Worm (Caenorhabditis elegans) whole organism, L1 larva: ENCODE measurements around the gene M106.2.
A peak's percentile ranks its signal among the peaks of the same experiment; 100 is the strongest.

Source experiments
- C04F5.9 ChIP-seq: sonication (generic microtip); optimal IDR thresholded peaks from 2 replicates; lab custom pipeline; 2016; ENCODE audit warnings: missing genetic modification characterization, missing compliant biosample characterization
- Y116A8C.19 ChIP-seq: sonication (generic microtip); optimal IDR thresholded peaks from 2 replicates; lab custom pipeline; 2016; ENCODE audit warnings: missing compliant biosample characterization, missing genetic modification characterization, borderline replicate concordance
- alr-1 ChIP-seq: fragments of 200-800 bp; sonication (Bioruptor generic); optimal IDR thresholded peaks from 2 replicates; lab custom pipeline; 2018; ENCODE audit warnings: borderline replicate concordance, mild to moderate bottlenecking, missing genetic modification characterization, missing compliant biosample characterization
- ama-1 ChIP-seq: fragments of 150-350 bp; optimal IDR thresholded peaks from 2 replicates; lab custom pipeline; 2014
- blmp-1 ChIP-seq: fragments of 150-350 bp; optimal IDR thresholded peaks from 2 replicates; lab custom pipeline; 2014; ENCODE audit warnings: missing biosample characterization, missing genetic modification characterization
- ceh-8 ChIP-seq: fragments of 200-800 bp; sonication (Bioruptor generic); optimal IDR thresholded peaks from 2 replicates; lab custom pipeline; 2018; ENCODE audit warnings: mild to moderate bottlenecking, missing genetic modification characterization, moderate library complexity, missing compliant biosample characterization
- ceh-82 ChIP-seq, 3 experiments: fragments of 150-350 bp in 1 of 3; sonication (generic microtip) in 2 of 3; optimal IDR thresholded peaks; 2 replicates each; lab custom pipeline; 2014 to 2017; ENCODE audit warnings: missing biosample characterization in 3 of 3, missing genetic modification characterization in 3 of 3
- ceh-88 ChIP-seq: fragments of 200-800 bp; sonication (Bioruptor generic); IDR thresholded peaks from 2 replicates; pipeline ENCODE4 v1.3.6; 2022; ENCODE audit warnings: missing genetic modification characterization, missing compliant biosample characterization
- ceh-90 ChIP-seq: sonication (generic microtip); optimal IDR thresholded peaks from 2 replicates; lab custom pipeline; 2016; ENCODE audit warnings: missing genetic modification characterization, missing compliant biosample characterization
- ces-1 ChIP-seq: fragments of 150-350 bp; optimal IDR thresholded peaks from 2 replicates; lab custom pipeline; 2014; ENCODE audit warnings: missing biosample characterization, missing genetic modification reagents, missing genetic modification characterization
- dpl-1 ChIP-seq, 3 experiments: fragments of 150-350 bp in 2 of 3; sonication (generic microtip) in 1 of 3; optimal IDR thresholded peaks; 2 replicates each; lab custom pipeline; 2014 to 2017; ENCODE audit warnings: missing biosample characterization in 3 of 3, missing genetic modification characterization in 3 of 3, missing genetic modification reagents in 3 of 3
- dsc-1 ChIP-seq: sonication (generic microtip); optimal IDR thresholded peaks from 2 replicates; lab custom pipeline; 2016; ENCODE audit warnings: mild to moderate bottlenecking, missing genetic modification characterization, missing compliant biosample characterization
- egl-13 ChIP-seq: sonication (generic microtip); optimal IDR thresholded peaks from 2 replicates; lab custom pipeline; 2016; ENCODE audit warnings: missing genotype, missing genetic modification reagents, missing genetic modification characterization, missing compliant biosample characterization
- egl-27 ChIP-seq, 2 experiments: fragments of 150-350 bp in 1 of 2; sonication (generic microtip); optimal IDR thresholded peaks; 3 replicates each; lab custom pipeline; 2017 to 2018; ENCODE audit warnings: missing biosample characterization in 2 of 2, missing genetic modification characterization in 2 of 2, missing genetic modification reagents in 2 of 2
- elt-2 ChIP-seq: sonication (generic microtip); optimal IDR thresholded peaks from 2 replicates; lab custom pipeline; 2016; ENCODE audit warnings: missing genetic modification characterization, mild to moderate bottlenecking, inconsistent platforms, missing compliant biosample characterization, missing genetic modification reagents
- ets-5 ChIP-seq: fragments of 200-800 bp; sonication (Bioruptor generic); IDR thresholded peaks from 2 replicates; pipeline ENCODE4 v1.3.6; 2022; ENCODE audit warnings: missing genetic modification characterization, missing compliant biosample characterization
- fkh-10 ChIP-seq: sonication (generic microtip); optimal IDR thresholded peaks from 2 replicates; lab custom pipeline; 2017; ENCODE audit warnings: missing biosample characterization, missing genetic modification reagents, missing genetic modification characterization
- fkh-8 ChIP-seq: sonication (generic microtip); optimal IDR thresholded peaks from 2 replicates; lab custom pipeline; 2016; ENCODE audit warnings: mild to moderate bottlenecking, missing genetic modification characterization, missing compliant biosample characterization
- fos-1 ChIP-seq: fragments of 150-350 bp; optimal IDR thresholded peaks from 2 replicates; lab custom pipeline; 2014; ENCODE audit warnings: missing biosample characterization, missing genetic modification characterization
- hlh-4 ChIP-seq: sonication (generic microtip); optimal IDR thresholded peaks from 2 replicates; lab custom pipeline; 2016; ENCODE audit warnings: mild to moderate bottlenecking, missing genetic modification characterization, missing compliant biosample characterization
- irx-1 ChIP-seq: sonication (generic microtip); optimal IDR thresholded peaks from 2 replicates; lab custom pipeline; 2016; ENCODE audit warnings: missing genetic modification characterization, missing compliant biosample characterization
- isw-1 ChIP-seq: fragments of 200-800 bp; sonication (Bioruptor generic); IDR thresholded peaks from 2 replicates; pipeline ENCODE4 v1.3.6; 2022; ENCODE audit warnings: missing genetic modification characterization, missing compliant biosample characterization
- jun-1 ChIP-seq: fragments of 150-350 bp; optimal IDR thresholded peaks from 2 replicates; lab custom pipeline; 2014; ENCODE audit warnings: missing biosample characterization, missing genetic modification reagents, missing genetic modification characterization
- lin-14 ChIP-seq: fragments of 200-800 bp; sonication (Bioruptor generic); optimal IDR thresholded peaks from 2 replicates; lab custom pipeline; 2018; ENCODE audit warnings: mild to moderate bottlenecking, missing genetic modification characterization, moderate library complexity, missing compliant biosample characterization
- lin-15B ChIP-seq: fragments of 150-350 bp; sonication (generic microtip); optimal IDR thresholded peaks from 3 replicates; lab custom pipeline; 2014; ENCODE audit warnings: missing biosample characterization, missing genetic modification characterization
- lin-35 ChIP-seq, 2 experiments: fragments of 150-350 bp; optimal IDR thresholded peaks; 2 replicates each; lab custom pipeline; 2014; ENCODE audit warnings: missing biosample characterization in 2 of 2, missing genetic modification characterization in 2 of 2, missing genetic modification reagents in 2 of 2
- lir-3 ChIP-seq: sonication (generic microtip); optimal IDR thresholded peaks from 2 replicates; lab custom pipeline; 2016; ENCODE audit warnings: mild to moderate bottlenecking, missing genetic modification characterization, moderate library complexity, missing compliant biosample characterization; ENCODE audit not compliant: poor library complexity
- lsy-2 ChIP-seq, 2 experiments: fragments of 150-350 bp; optimal IDR thresholded peaks; 2 replicates each; lab custom pipeline; 2014; ENCODE audit warnings: missing biosample characterization in 2 of 2, missing genetic modification characterization in 2 of 2
- mdl-1 ChIP-seq, 2 experiments: fragments of 150-350 bp; optimal IDR thresholded peaks; 2 replicates each; lab custom pipeline; 2014 to 2017; ENCODE audit warnings: missing biosample characterization in 2 of 2, missing genetic modification characterization in 2 of 2, inconsistent platforms in 1 of 2
- mep-1 ChIP-seq: fragments of 150-350 bp; optimal IDR thresholded peaks from 2 replicates; lab custom pipeline; 2014; ENCODE audit warnings: missing biosample characterization, missing genetic modification characterization
- nhr-11 ChIP-seq: fragments of 150-350 bp; optimal IDR thresholded peaks from 2 replicates; lab custom pipeline; 2014; ENCODE audit warnings: missing biosample characterization, missing genetic modification characterization
- nhr-12 ChIP-seq: sonication (generic microtip); optimal IDR thresholded peaks from 2 replicates; lab custom pipeline; 2017; ENCODE audit warnings: missing biosample characterization, missing genetic modification characterization
- nhr-19 ChIP-seq: fragments of 200-800 bp; sonication (Bioruptor generic); conservative IDR thresholded peaks from 2 replicates; pipeline ENCODE4 v1.3.6; 2022; ENCODE audit warnings: missing genetic modification characterization, missing compliant biosample characterization
- nhr-20 ChIP-seq: sonication (generic microtip); optimal IDR thresholded peaks from 2 replicates; lab custom pipeline; 2016; ENCODE audit warnings: mild to moderate bottlenecking, missing genetic modification characterization, missing compliant biosample characterization
- nhr-47 ChIP-seq: sonication (generic microtip); optimal IDR thresholded peaks from 2 replicates; lab custom pipeline; 2016; ENCODE audit warnings: mild to moderate bottlenecking, missing genetic modification characterization, moderate library complexity, missing compliant biosample characterization
- nhr-71 ChIP-seq: sonication (generic microtip); optimal IDR thresholded peaks from 2 replicates; lab custom pipeline; 2016; ENCODE audit warnings: mild to moderate bottlenecking, missing genetic modification characterization, moderate library complexity, missing compliant biosample characterization
- nhr-76 ChIP-seq: sonication (generic microtip); optimal IDR thresholded peaks from 2 replicates; lab custom pipeline; 2017; ENCODE audit warnings: missing biosample characterization, missing genetic modification characterization
- nhr-90 ChIP-seq: sonication (generic microtip); optimal IDR thresholded peaks from 2 replicates; lab custom pipeline; 2016; ENCODE audit warnings: mild to moderate bottlenecking, missing genetic modification characterization, missing compliant biosample characterization; ENCODE audit not compliant: poor library complexity
- pag-3 ChIP-seq: sonication (generic microtip); optimal IDR thresholded peaks from 2 replicates; lab custom pipeline; 2017; ENCODE audit warnings: missing genetic modification characterization, mild to moderate bottlenecking, missing compliant biosample characterization, antibody characterized with exemption, borderline replicate concordance; ENCODE audit not compliant: insufficient read depth
- skn-1 ChIP-seq: fragments of 150-350 bp; optimal IDR thresholded peaks from 2 replicates; lab custom pipeline; 2014; ENCODE audit warnings: missing biosample characterization, missing genetic modification characterization
- snpc-4 ChIP-seq: fragments of 150-350 bp; optimal IDR thresholded peaks from 2 replicates; lab custom pipeline; 2014; ENCODE audit warnings: missing biosample characterization, missing genetic modification characterization
- snu-23 ChIP-seq: sonication (generic microtip); optimal IDR thresholded peaks from 2 replicates; lab custom pipeline; 2016; ENCODE audit warnings: missing genetic modification characterization, missing compliant biosample characterization
- sup-37 ChIP-seq: fragments of 200-800 bp; sonication (Bioruptor generic); optimal IDR thresholded peaks from 2 replicates; lab custom pipeline; 2018; ENCODE audit warnings: mild to moderate bottlenecking, missing genetic modification characterization, missing compliant biosample characterization
- swsn-7 ChIP-seq: sonication (generic microtip); optimal IDR thresholded peaks from 2 replicates; lab custom pipeline; 2016; ENCODE audit warnings: missing genetic modification characterization, missing compliant biosample characterization
- tbx-2 ChIP-seq: sonication (generic microtip); optimal IDR thresholded peaks from 2 replicates; lab custom pipeline; 2016; ENCODE audit warnings: missing genetic modification characterization, missing compliant biosample characterization
- tlp-1 ChIP-seq: fragments of 150-350 bp; optimal IDR thresholded peaks from 2 replicates; lab custom pipeline; 2014; ENCODE audit warnings: missing biosample characterization, missing genetic modification characterization
- unc-130 ChIP-seq: fragments of 150-350 bp; optimal IDR thresholded peaks from 2 replicates; lab custom pipeline; 2017; ENCODE audit warnings: missing biosample characterization, missing genetic modification characterization, inconsistent platforms
- unc-30 ChIP-seq: sonication (generic microtip); optimal IDR thresholded peaks from 2 replicates; lab custom pipeline; 2017; ENCODE audit warnings: missing biosample characterization, missing genetic modification characterization
- unc-86 ChIP-seq: sonication (generic microtip); optimal IDR thresholded peaks from 2 replicates; lab custom pipeline; 2016; ENCODE audit warnings: missing genetic modification characterization, missing compliant biosample characterization
- vab-15 ChIP-seq: sonication (generic microtip); optimal IDR thresholded peaks from 2 replicates; lab custom pipeline; 2017; ENCODE audit warnings: missing genotype, mild to moderate bottlenecking, missing genetic modification characterization, missing compliant biosample characterization
- xbp-1 ChIP-seq: sonication (generic microtip); optimal IDR thresholded peaks from 2 replicates; lab custom pipeline; 2016; ENCODE audit warnings: missing genetic modification characterization, missing compliant biosample characterization
- zag-1 ChIP-seq: fragments of 150-350 bp; optimal IDR thresholded peaks from 2 replicates; lab custom pipeline; 2014; ENCODE audit warnings: missing biosample characterization, missing genetic modification characterization
- zip-4 ChIP-seq: fragments of 200-800 bp; sonication (Bioruptor generic); optimal IDR thresholded peaks from 2 replicates; lab custom pipeline; 2018; ENCODE audit warnings: mild to moderate bottlenecking, missing genetic modification characterization, moderate library complexity, missing compliant biosample characterization

Gene M106.2

DNA sequence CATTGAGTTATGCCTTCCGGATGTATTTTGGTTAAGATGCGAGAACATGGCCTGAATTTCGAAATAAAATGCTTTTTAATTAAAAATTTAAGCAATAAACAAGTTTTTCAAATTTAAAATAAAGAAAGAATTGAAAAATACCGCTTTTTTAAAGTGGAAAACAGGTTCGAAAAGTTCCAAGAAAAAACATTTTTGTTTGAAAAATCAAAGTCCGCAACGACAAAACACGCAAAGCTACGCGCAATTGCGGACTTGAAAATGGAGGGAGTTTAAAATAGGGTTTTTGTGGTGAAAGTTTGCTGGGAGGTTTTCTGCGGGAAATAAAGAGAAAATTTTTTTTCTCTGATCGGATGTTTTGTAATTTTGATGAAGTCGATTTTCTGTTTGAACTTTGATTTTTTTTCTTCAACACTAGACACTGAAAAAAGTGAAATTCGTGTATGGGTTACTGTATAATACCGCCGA is 51.3 kb downstream of the M106.2 start, which contains the start of gene npp-19:
Gene npp-19 (minus strand): TSS at position 51 of the 465 bp plus-strand sequence.
- TF ChIP-seq hlh-4 (no peak), lin-15B (tag; lab: Kevin White, UChicago) (peak; percentile 62), C04F5.9 (peak; percentile 67), ama-1 (lab: Kevin White, UChicago) (peak; percentile 6), unc-86 (tag; lab: Kevin White, UChicago) (peak; percentile 12), zip-4 (no peak), ceh-90 (tag; lab: Kevin White, UChicago) (no peak), vab-15 (tag; lab: Kevin White, UChicago) (no peak), fkh-8 (no peak), nhr-20 (peak; percentile 69), skn-1 (peak; percentile 71), unc-130 (tag; lab: Kevin White, UChicago) (peak; percentile 34), unc-30 (tag; lab: Kevin White, UChicago) (no peak), lin-14 (no peak), fos-1 (tag; lab: Kevin White, UChicago) (peak; percentile 38), swsn-7 (tag; lab: Kevin White, UChicago) (peak; percentile 70), xbp-1 (tag; lab: Kevin White, UChicago) (peak; percentile 72), isw-1 (GFP tag; lab: Robert Waterston, UW) (peak; percentile 53), nhr-19 (GFP tag; lab: Robert Waterston, UW) (peak; percentile 70), blmp-1 (tag; lab: Kevin White, UChicago) (peak; percentile 81), alr-1 (tag; lab: Kevin White, UChicago) (no peak), lin-35 (GFP tag; optimal IDR thresholded peaks at IDR 0.05; lab: Kevin White, UChicago) (peak; percentile 98 to 99), mep-1 (tag; lab: Kevin White, UChicago) (peak; percentile 84), tbx-2 (peak; percentile 67), ces-1 (GFP tag; lab: Kevin White, UChicago) (no peak), tlp-1 (no peak), pag-3 (tag; lab: Kevin White, UChicago) (no peak), lsy-2 (tag; optimal IDR thresholded peaks at IDR 0.05; lab: Kevin White, UChicago) (peak; percentile 83 to 88), ceh-88 (GFP tag; lab: Robert Waterston, UW) (no peak), snpc-4 (peak; percentile 61), egl-13 (peak; percentile 25), jun-1 (peak; percentile 30), ceh-82 (tag; optimal IDR thresholded peaks at IDR 0.05; lab: Kevin White, UChicago) (peak; percentile 64 to 83 (median 70)), mdl-1 (tag; optimal IDR thresholded peaks at IDR 0.05; lab: Kevin White, UChicago) (peak in 1 of 2 experiments; percentile 58), ets-5 (no peak), nhr-11 (tag; lab: Kevin White, UChicago) (peak; percentile 35), nhr-90 (tag; lab: Kevin White, UChicago) (peak; percentile 47), irx-1 (tag; lab: Kevin White, UChicago) (no peak), elt-2 (tag; lab: Kevin White, UChicago) (peak; percentile 16), fkh-10 (GFP tag; lab: Kevin White, UChicago) (no peak), egl-27 (tag; optimal IDR thresholded peaks at IDR 0.05; lab: Kevin White, UChicago) (no peak), dsc-1 (tag; lab: Kevin White, UChicago) (peak; percentile 58), sup-37 (GFP tag; lab: Kevin White, UChicago) (no peak), nhr-47 (tag; lab: Kevin White, UChicago) (peak; percentile 81), nhr-12 (tag; lab: Kevin White, UChicago) (no peak), nhr-71 (tag; lab: Kevin White, UChicago) (peak; percentile 76), zag-1 (peak; percentile 6), dpl-1 (GFP tag; optimal IDR thresholded peaks at IDR 0.05; lab: Kevin White, UChicago) (peak; percentile 98 to 99 (median 98)), lir-3 (peak; percentile 23), ceh-8 (peak; percentile 20), nhr-76 (tag; lab: Kevin White, UChicago) (no peak), snu-23 (GFP tag; lab: Kevin White, UChicago) (peak; percentile 83), Y116A8C.19 (tag; lab: Kevin White, UChicago) (no peak)
